Comparison of ENCODE assay signal across 1 fruit fly cellular context in the genomic region with DNA sequence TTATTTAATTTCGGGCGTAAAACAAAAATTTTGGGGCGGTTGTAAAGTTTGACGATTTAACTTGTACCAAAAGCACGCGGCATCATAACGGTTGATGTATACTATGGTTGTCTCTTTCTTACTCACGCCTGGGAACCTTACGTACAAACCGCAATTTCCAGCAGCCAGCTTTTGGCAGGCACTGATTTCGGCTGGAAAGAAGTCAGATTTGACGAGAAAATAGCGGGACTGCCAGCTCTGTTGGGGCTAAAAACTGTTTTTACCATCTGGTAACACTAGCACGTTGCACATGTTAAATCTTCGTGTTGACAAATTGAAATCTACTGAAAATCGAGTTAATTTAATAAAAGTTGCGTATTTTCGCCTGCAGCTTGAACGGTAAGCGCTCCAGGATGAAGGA.
TF ChIP-seq lines count a peak whose summit lies in the region.

A gene (minus strand): TSS at position 108 of the 400 bp plus-strand sequence.

TF ChIP-seq in whole organism, embryonic, 481 proteins besides CTCF, POLR2A, EP300 and RAD21 (continued from another document):
- peak; percentile 26 for TF ChIP-seq Jarid2 (GFP tag; optimal IDR thresholded peaks at IDR 0.05; lab: Kevin White, UChicago)
- TF ChIP-seq C15 (GFP tag; IDR thresholded peaks at IDR 0.05; lab: Robert Waterston, UW) = no peak
- peak; percentile 96 for TF ChIP-seq pzg (GFP tag; optimal IDR thresholded peaks at IDR 0.05; lab: Kevin White, UChicago)
- no peak for TF ChIP-seq psq (GFP tag; optimal IDR thresholded peaks at IDR 0.05; lab: Kevin White, UChicago)
- peak; percentile 44 for TF ChIP-seq jumu (GFP tag; optimal IDR thresholded peaks at IDR 0.05; lab: Kevin White, UChicago)
- no peak for TF ChIP-seq CG4707 (GFP tag; optimal IDR thresholded peaks at IDR 0.05; lab: Kevin White, UChicago)
- no peak for TF ChIP-seq HHEX (GFP tag; optimal IDR thresholded peaks at IDR 0.05; lab: Kevin White, UChicago)
- TF ChIP-seq CG12104 (GFP tag; optimal IDR thresholded peaks at IDR 0.05; lab: Kevin White, UChicago) = no peak
- no peak for TF ChIP-seq twi (tag; optimal IDR thresholded peaks at IDR 0.05; lab: Kevin White, UChicago)
- TF ChIP-seq kah (GFP tag; optimal IDR thresholded peaks at IDR 0.05; lab: Kevin White, UChicago) = no peak
- no peak for TF ChIP-seq CG4360 (GFP tag; IDR thresholded peaks at IDR 0.05; lab: Robert Waterston, UW)
- TF ChIP-seq NK7.1 (GFP tag; optimal IDR thresholded peaks at IDR 0.05; lab: Kevin White, UChicago) = no peak
- TF ChIP-seq CG10267 (tag; optimal IDR thresholded peaks at IDR 0.05; lab: Kevin White, UChicago) = no peak
- no peak for TF ChIP-seq H2.0 (GFP tag; IDR thresholded peaks at IDR 0.05; lab: Robert Waterston, UW)
- TF ChIP-seq CG17385 (GFP tag; optimal IDR thresholded peaks at IDR 0.05; lab: Kevin White, UChicago) = no peak
- no peak for TF ChIP-seq fd102C (GFP tag; optimal IDR thresholded peaks at IDR 0.05; lab: Kevin White, UChicago)
- TF ChIP-seq so (GFP tag; IDR thresholded peaks at IDR 0.05; lab: Robert Waterston, UW) = no peak
- no peak for TF ChIP-seq Antp (GFP tag; optimal IDR thresholded peaks at IDR 0.05; lab: Kevin White, UChicago)
- no peak for TF ChIP-seq crol (GFP tag; IDR thresholded peaks at IDR 0.05; lab: Robert Waterston, UW)
- peak; percentile 4 for TF ChIP-seq CG9876 (GFP tag; optimal IDR thresholded peaks at IDR 0.05; lab: Kevin White, UChicago)
- no peak for TF ChIP-seq B-H2 (GFP tag; optimal IDR thresholded peaks at IDR 0.05; lab: Kevin White, UChicago)
- peak; percentile 26 for TF ChIP-seq CG9609 (GFP tag; optimal IDR thresholded peaks at IDR 0.05; lab: Kevin White, UChicago)
- TF ChIP-seq CG12071 (GFP tag; optimal IDR thresholded peaks at IDR 0.05; lab: Kevin White, UChicago) = no peak
- TF ChIP-seq trh (GFP tag; optimal IDR thresholded peaks at IDR 0.05; lab: Kevin White, UChicago) = no peak
- no peak for TF ChIP-seq CG15696 (tag; optimal IDR thresholded peaks at IDR 0.05; lab: Kevin White, UChicago)
- no peak for TF ChIP-seq CG2129 (GFP tag; IDR thresholded peaks at IDR 0.05; lab: Robert Waterston, UW; ENCODE audit: partially characterized antibody)
- no peak for TF ChIP-seq cad (GFP tag; optimal IDR thresholded peaks at IDR 0.05; lab: Kevin White, UChicago)
- no peak for TF ChIP-seq CG14667 (GFP tag; IDR thresholded peaks at IDR 0.05; lab: Robert Waterston, UW)
- TF ChIP-seq fu2 (GFP tag; optimal IDR thresholded peaks at IDR 0.05; lab: Kevin White, UChicago) = no peak
- no peak for TF ChIP-seq Chrac-16 (GFP tag; optimal IDR thresholded peaks at IDR 0.05; lab: Kevin White, UChicago)
- no peak for TF ChIP-seq Poxn (GFP tag; IDR thresholded peaks at IDR 0.05; lab: Robert Waterston, UW)
- TF ChIP-seq Adf1 (GFP tag; IDR thresholded peaks at IDR 0.05; lab: Robert Waterston, UW) = no peak
- no peak for TF ChIP-seq sima (GFP tag; optimal IDR thresholded peaks at IDR 0.05; lab: Kevin White, UChicago)
- TF ChIP-seq Optix (GFP tag; IDR thresholded peaks at IDR 0.05; lab: Robert Waterston, UW) = no peak
- peak in 1 of 2 experiments; percentile 34 for TF ChIP-seq chif (GFP tag; optimal IDR thresholded peaks at IDR 0.05; lab: Kevin White, UChicago)
- no peak for TF ChIP-seq CG14050 (GFP tag; IDR thresholded peaks at IDR 0.05; lab: Robert Waterston, UW)
- no peak for TF ChIP-seq CG3838 (GFP tag; optimal IDR thresholded peaks at IDR 0.05; lab: Kevin White, UChicago)
- no peak for TF ChIP-seq CG6254 (GFP tag; optimal IDR thresholded peaks at IDR 0.05; lab: Kevin White, UChicago)
- no peak for TF ChIP-seq mirr (GFP tag; optimal IDR thresholded peaks at IDR 0.05; lab: Kevin White, UChicago)
- TF ChIP-seq Rfx (GFP tag; IDR thresholded peaks at IDR 0.05; lab: Robert Waterston, UW) = peak; percentile 56
- TF ChIP-seq CG7745 (tag; optimal IDR thresholded peaks at IDR 0.05; lab: Kevin White, UChicago) = no peak
- 0 out of 2 replicates have a peak, but pooled peaks have one; percentile 7 for TF ChIP-seq stc (GFP tag; IDR thresholded peaks at IDR 0.05; lab: Robert Waterston, UW)
- TF ChIP-seq CG6683 (GFP tag; optimal IDR thresholded peaks at IDR 0.05; lab: Kevin White, UChicago) = no peak
- TF ChIP-seq ham (GFP tag; IDR thresholded peaks at IDR 0.05; lab: Robert Waterston, UW) = no peak
- no peak for TF ChIP-seq CG15011 (GFP tag; optimal IDR thresholded peaks at IDR 0.05; lab: Kevin White, UChicago)
- TF ChIP-seq CG12391 (tag; optimal IDR thresholded peaks at IDR 0.05; lab: Kevin White, UChicago) = no peak
- TF ChIP-seq Nf-YC (tag; optimal IDR thresholded peaks at IDR 0.05; lab: Kevin White, UChicago) = no peak
- TF ChIP-seq CG2712 (tag; optimal IDR thresholded peaks at IDR 0.05; lab: Kevin White, UChicago) = no peak
- no peak for TF ChIP-seq Hand (GFP tag; optimal IDR thresholded peaks at IDR 0.05; lab: Kevin White, UChicago)
- TF ChIP-seq CG6854 (GFP tag; optimal IDR thresholded peaks at IDR 0.05; lab: Kevin White, UChicago) = no peak
- peak; percentile 39; the same call in 1 of the 2 replicates for TF ChIP-seq CG9932 (GFP tag; IDR thresholded peaks at IDR 0.05; lab: Robert Waterston, UW)
- TF ChIP-seq gsb-n (tag; optimal IDR thresholded peaks at IDR 0.05; lab: Kevin White, UChicago) = no peak
- TF ChIP-seq ranshi (GFP tag; IDR thresholded peaks at IDR 0.05; lab: Robert Waterston, UW) = peak; percentile 35; the same call in 1 of the 2 replicates
- TF ChIP-seq bcd (GFP tag; optimal IDR thresholded peaks at IDR 0.05; lab: Kevin White, UChicago) = peak; percentile 38
- TF ChIP-seq CG11696 (GFP tag; IDR thresholded peaks at IDR 0.05; lab: Robert Waterston, UW) = no peak
- no peak for TF ChIP-seq CG18599 (GFP tag; optimal IDR thresholded peaks at IDR 0.05; lab: Kevin White, UChicago)
- no peak for TF ChIP-seq CG2120 (GFP tag; optimal IDR thresholded peaks at IDR 0.05; lab: Kevin White, UChicago)
- TF ChIP-seq eyg (GFP tag; optimal IDR thresholded peaks at IDR 0.05; lab: Kevin White, UChicago) = no peak
- no peak for TF ChIP-seq CG2199 (GFP tag; IDR thresholded peaks at IDR 0.05; lab: Robert Waterston, UW)
- TF ChIP-seq CG17186 (GFP tag; optimal IDR thresholded peaks at IDR 0.05; lab: Kevin White, UChicago) = peak; percentile 39
- TF ChIP-seq CG12155 (GFP tag; optimal IDR thresholded peaks at IDR 0.05; lab: Kevin White, UChicago) = no peak
- no peak for TF ChIP-seq NC2α (GFP tag; optimal IDR thresholded peaks at IDR 0.05; lab: Kevin White, UChicago)
- TF ChIP-seq dan (GFP tag; IDR thresholded peaks at IDR 0.05; lab: Robert Waterston, UW) = no peak
- TF ChIP-seq dmrt11E (tag; optimal IDR thresholded peaks at IDR 0.05; lab: Kevin White, UChicago) = no peak
- peak; percentile 10 for TF ChIP-seq chn (GFP tag; optimal IDR thresholded peaks at IDR 0.05; lab: Kevin White, UChicago)
- peak; percentile 87 for TF ChIP-seq Ets97D (GFP tag; optimal IDR thresholded peaks at IDR 0.05; lab: Kevin White, UChicago)
- no peak for TF ChIP-seq CG17802 (tag; optimal IDR thresholded peaks at IDR 0.05; lab: Kevin White, UChicago)
- TF ChIP-seq tx (GFP tag; optimal IDR thresholded peaks at IDR 0.05; lab: Kevin White, UChicago) = peak; percentile 18
- no peak for TF ChIP-seq gem (tag; optimal IDR thresholded peaks at IDR 0.05; lab: Kevin White, UChicago)
- TF ChIP-seq CG18619 (GFP tag; optimal IDR thresholded peaks at IDR 0.05; lab: Kevin White, UChicago) = no peak
- TF ChIP-seq Xrp1 (GFP tag; IDR thresholded peaks at IDR 0.05; lab: Robert Waterston, UW) = no peak
- no peak for TF ChIP-seq repo (GFP tag; optimal IDR thresholded peaks at IDR 0.05; lab: Kevin White, UChicago)
- peak; percentile 36; the same call in 1 of the 4 replicates for TF ChIP-seq Dll (GFP tag; IDR thresholded peaks at IDR 0.05; lab: Robert Waterston, UW; ENCODE audit: partially characterized antibody)
- TF ChIP-seq Atf6 (GFP tag; IDR thresholded peaks at IDR 0.05; lab: Robert Waterston, UW) = no peak
- TF ChIP-seq sens (GFP tag; lab: Kevin White, UChicago) = peak; percentile 79
- peak; percentile 35; the same call in 1 of the 2 replicates for TF ChIP-seq Dref (GFP tag; IDR thresholded peaks at IDR 0.05; lab: Robert Waterston, UW)
- TF ChIP-seq CG6813 (GFP tag; optimal IDR thresholded peaks at IDR 0.05; lab: Kevin White, UChicago) = no peak
- TF ChIP-seq crc (GFP tag; optimal IDR thresholded peaks at IDR 0.05; lab: Kevin White, UChicago) = no peak
- no peak for TF ChIP-seq tio (GFP tag; optimal IDR thresholded peaks at IDR 0.05; lab: Kevin White, UChicago)
- TF ChIP-seq jing (GFP tag; optimal IDR thresholded peaks at IDR 0.05; lab: Kevin White, UChicago) = no peak
- no peak for TF ChIP-seq CG4854 (GFP tag; optimal IDR thresholded peaks at IDR 0.05; lab: Kevin White, UChicago)
- TF ChIP-seq Med (GFP tag; lab: Kevin White, UChicago) = peak; percentile 93
- peak; percentile 96 for TF ChIP-seq Myb (GFP tag; optimal IDR thresholded peaks at IDR 0.05; lab: Kevin White, UChicago)
- no peak for TF ChIP-seq maf-S (GFP tag; optimal IDR thresholded peaks at IDR 0.05; lab: Kevin White, UChicago)
- no peak for TF ChIP-seq pita (GFP tag; optimal IDR thresholded peaks at IDR 0.05; lab: Kevin White, UChicago)
- no peak for TF ChIP-seq CG14014 (GFP tag; IDR thresholded peaks at IDR 0.05; lab: Robert Waterston, UW)
- no peak for TF ChIP-seq Eip74EF (GFP tag; optimal IDR thresholded peaks at IDR 0.05; lab: Kevin White, UChicago)
